Worm (Caenorhabditis elegans) whole organism, L1 larva: ENCODE results near the gene srz-66.

Experiments used
- ama-1 ChIP-seq: fragments of 150-350 bp; optimal IDR thresholded peaks from 2 replicates; lab custom pipeline; 2014
- fkh-10 ChIP-seq: sonication (generic microtip); optimal IDR thresholded peaks from 2 replicates; lab custom pipeline; 2017; ENCODE audit warnings: missing biosample characterization, missing genetic modification reagents, missing genetic modification characterization
- fkh-8 ChIP-seq: sonication (generic microtip); optimal IDR thresholded peaks from 2 replicates; lab custom pipeline; 2016; ENCODE audit warnings: mild to moderate bottlenecking, missing genetic modification characterization, missing compliant biosample characterization
- isw-1 ChIP-seq: fragments of 200-800 bp; sonication (Bioruptor generic); IDR thresholded peaks from 2 replicates; pipeline ENCODE4 v1.3.6; 2022; ENCODE audit warnings: missing genetic modification characterization, missing compliant biosample characterization
- lin-15B ChIP-seq: fragments of 150-350 bp; sonication (generic microtip); optimal IDR thresholded peaks from 3 replicates; lab custom pipeline; 2014; ENCODE audit warnings: missing biosample characterization, missing genetic modification characterization
- nhr-11 ChIP-seq: fragments of 150-350 bp; optimal IDR thresholded peaks from 2 replicates; lab custom pipeline; 2014; ENCODE audit warnings: missing biosample characterization, missing genetic modification characterization
- nhr-71 ChIP-seq: sonication (generic microtip); optimal IDR thresholded peaks from 2 replicates; lab custom pipeline; 2016; ENCODE audit warnings: mild to moderate bottlenecking, missing genetic modification characterization, moderate library complexity, missing compliant biosample characterization
- snpc-4 ChIP-seq: fragments of 150-350 bp; optimal IDR thresholded peaks from 2 replicates; lab custom pipeline; 2014; ENCODE audit warnings: missing biosample characterization, missing genetic modification characterization
- sptf-1 ChIP-seq: fragments of 150-350 bp; optimal IDR thresholded peaks from 2 replicates; lab custom pipeline; 2014; ENCODE audit warnings: missing biosample characterization, missing genetic modification characterization
- zag-1 ChIP-seq: fragments of 150-350 bp; optimal IDR thresholded peaks from 2 replicates; lab custom pipeline; 2014; ENCODE audit warnings: missing biosample characterization, missing genetic modification characterization
- ztf-11 ChIP-seq, 2 experiments: sonication (generic microtip); optimal IDR thresholded peaks; 2 replicates each; lab custom pipeline; 2016 to 2017; ENCODE audit warnings: missing genetic modification characterization in 2 of 2, missing biosample characterization in 1 of 2, missing compliant biosample characterization in 1 of 2

- no peak for TF ChIP-seq fkh-10 (GFP tag; lab: Kevin White, UChicago)
- no peak for TF ChIP-seq sptf-1
- no peak for TF ChIP-seq snpc-4 (tag; lab: Kevin White, UChicago)
- TF ChIP-seq nhr-11 (tag; lab: Kevin White, UChicago), result no peak
- no peak for TF ChIP-seq fkh-8 (tag; lab: Kevin White, UChicago)
- TF ChIP-seq ama-1 (lab: Kevin White, UChicago), result no peak
- TF ChIP-seq ztf-11 (tag; optimal IDR thresholded peaks at IDR 0.05; lab: Kevin White, UChicago), result no peak
- no peak for TF ChIP-seq lin-15B (tag; lab: Kevin White, UChicago)
- TF ChIP-seq nhr-71 (tag; lab: Kevin White, UChicago), result no peak
- no peak for TF ChIP-seq zag-1
- TF ChIP-seq isw-1, result no peak
Measured at ce11 chrV:17165409-17165808, 1.9 kb downstream of the srz-66 start, which contains the start of gene srh-102.
